Fruit fly (Drosophila melanogaster) whole organism, embryonic: ENCODE measurements around the gene CG44000.

ENCODE experiments used
- Antp ChIP-seq: fragments of 200-800 bp; sonication (Bioruptor generic); optimal IDR thresholded peaks from 3 replicates; lab custom pipeline; 2016; ENCODE audit warnings: missing biosample characterization, missing genetic modification characterization
- CG11247 ChIP-seq: fragments of 200-800 bp; sonication (Bioruptor generic); IDR thresholded peaks from 2 replicates; pipeline ENCODE4 v1.3.6; 2022; ENCODE audit warnings: missing biosample characterization, missing genetic modification characterization
- CG11504 ChIP-seq: fragments of 200-800 bp; sonication (Bioruptor generic); optimal IDR thresholded peaks from 3 replicates; lab custom pipeline; 2019; ENCODE audit warnings: missing biosample characterization, mild to moderate bottlenecking, missing genetic modification characterization, moderate library complexity
- CG15011 ChIP-seq: fragments of 200-800 bp; sonication (Bioruptor generic); optimal IDR thresholded peaks from 3 replicates; lab custom pipeline; 2018; ENCODE audit warnings: missing biosample characterization, mild to moderate bottlenecking, missing genetic modification characterization
- CG16813 ChIP-seq: fragments of 200-800 bp; sonication (Bioruptor generic); IDR thresholded peaks from 3 replicates; pipeline ENCODE4 v1.3.6; 2022; ENCODE audit warnings: missing biosample characterization, missing genetic modification characterization; ENCODE audit not compliant: partially characterized antibody
- CG18262 ChIP-seq: fragments of 200-800 bp; optimal IDR thresholded peaks from 3 replicates; lab custom pipeline; 2019; ENCODE audit warnings: missing biosample characterization, mild to moderate bottlenecking, missing genetic modification characterization, moderate library complexity
- CG2678 ChIP-seq: fragments of 200-800 bp; sonication (Bioruptor generic); optimal IDR thresholded peaks from 3 replicates; lab custom pipeline; 2019; ENCODE audit warnings: missing biosample characterization, mild to moderate bottlenecking, missing genetic modification characterization, moderate library complexity
- CG4404 ChIP-seq: fragments of 200-800 bp; sonication (Bioruptor generic); IDR thresholded peaks from 2 replicates; pipeline ENCODE4 v1.3.6; 2022; ENCODE audit warnings: missing biosample characterization, missing genetic modification characterization
- CG4424 ChIP-seq: fragments of 200-800 bp; sonication (Bioruptor generic); optimal IDR thresholded peaks from 3 replicates; lab custom pipeline; 2016; ENCODE audit warnings: missing biosample characterization, missing genetic modification characterization
- CG4617 ChIP-seq: fragments of 200-800 bp; sonication (Bioruptor generic); optimal IDR thresholded peaks from 3 replicates; lab custom pipeline; 2016; ENCODE audit warnings: missing biosample characterization, missing genetic modification characterization, borderline replicate concordance
- CG6254 ChIP-seq: fragments of 200-800 bp; sonication (Bioruptor generic); optimal IDR thresholded peaks from 3 replicates; lab custom pipeline; 2017; ENCODE audit warnings: mild to moderate bottlenecking, missing biosample characterization, missing genetic modification reagents, missing genetic modification characterization
- CG7372 ChIP-seq: fragments of 200-800 bp; sonication (Bioruptor generic); IDR thresholded peaks from 2 replicates; pipeline ENCODE4 v1.3.6; 2022; ENCODE audit warnings: missing biosample characterization, missing genetic modification characterization
- CG8359 ChIP-seq: fragments of 200-800 bp; sonication (Bioruptor generic); optimal IDR thresholded peaks from 2 replicates; lab custom pipeline; 2017; ENCODE audit warnings: missing biosample characterization, mild to moderate bottlenecking, missing genetic modification characterization, borderline replicate concordance
- CG8388 ChIP-seq: fragments of 200-800 bp; sonication (Bioruptor generic); optimal IDR thresholded peaks from 2 replicates; lab custom pipeline; 2019; ENCODE audit warnings: missing biosample characterization, mild to moderate bottlenecking, missing genetic modification characterization, moderate library complexity
- CG8924 ChIP-seq: fragments of 200-800 bp; optimal IDR thresholded peaks from 3 replicates; lab custom pipeline; 2019; ENCODE audit warnings: missing biosample characterization, mild to moderate bottlenecking, missing genetic modification characterization, moderate library complexity
- CG9727 ChIP-seq: fragments of 200-800 bp; sonication (Bioruptor generic); optimal IDR thresholded peaks from 3 replicates; lab custom pipeline; 2017; ENCODE audit warnings: missing biosample characterization, mild to moderate bottlenecking, missing genetic modification characterization
- Dek ChIP-seq: fragments of 200-800 bp; sonication (Bioruptor generic); optimal IDR thresholded peaks from 3 replicates; lab custom pipeline; 2019; ENCODE audit warnings: missing biosample characterization, mild to moderate bottlenecking, missing genetic modification characterization, moderate library complexity
- Hr3 ChIP-seq: fragments of 200-800 bp; sonication (Bioruptor generic); optimal IDR thresholded peaks from 3 replicates; lab custom pipeline; 2016; ENCODE audit warnings: missing biosample characterization, missing genetic modification characterization
- NK7.1 ChIP-seq: fragments of 200-800 bp; sonication (Bioruptor generic); optimal IDR thresholded peaks from 3 replicates; lab custom pipeline; 2016; ENCODE audit warnings: missing biosample characterization, missing genetic modification characterization
- Rfx ChIP-seq: fragments of 200-800 bp; sonication (Bioruptor generic); IDR thresholded peaks from 2 replicates; pipeline ENCODE4 v1.3.6; 2022; ENCODE audit warnings: missing biosample characterization, missing genetic modification characterization
- Six4 ChIP-seq: fragments of 200-800 bp; sonication (Bioruptor generic); optimal IDR thresholded peaks from 2 replicates; lab custom pipeline; 2016; ENCODE audit warnings: missing biosample characterization, missing genetic modification characterization
- bsh ChIP-seq, 2 experiments: fragments of 200-800 bp; sonication (Bioruptor generic); optimal IDR thresholded peaks; 2 replicates each; lab custom pipeline; 2017 to 2018; ENCODE audit warnings: mild to moderate bottlenecking in 2 of 2, missing biosample characterization in 2 of 2, missing genetic modification characterization in 2 of 2, moderate library complexity in 1 of 2
- chif ChIP-seq, 2 experiments: fragments of 200-800 bp; sonication (Bioruptor generic); optimal IDR thresholded peaks; 3 replicates each; lab custom pipeline; 2016; ENCODE audit warnings: missing biosample characterization in 2 of 2, missing genetic modification characterization in 2 of 2
- corto ChIP-seq: fragments of 200-800 bp; sonication (Bioruptor generic); optimal IDR thresholded peaks from 2 replicates; lab custom pipeline; 2016; ENCODE audit warnings: missing biosample characterization, mild to moderate bottlenecking, missing genetic modification characterization, moderate library complexity
- da ChIP-seq: fragments of 200-800 bp; sonication (Bioruptor generic); optimal IDR thresholded peaks from 2 replicates; lab custom pipeline; 2016; ENCODE audit warnings: missing biosample characterization, missing genetic modification characterization
- dan ChIP-seq: fragments of 200-800 bp; sonication (Bioruptor generic); IDR thresholded peaks from 2 replicates; pipeline ENCODE4 v1.3.6; 2022; ENCODE audit warnings: missing biosample characterization, missing genetic modification characterization
- dati ChIP-seq: fragments of 200-800 bp; sonication (Bioruptor generic); IDR thresholded peaks from 2 replicates; pipeline ENCODE4 v1.3.6; 2022; ENCODE audit warnings: missing biosample characterization, missing genetic modification characterization
- dimm ChIP-seq: fragments of 200-800 bp; sonication (Bioruptor generic); IDR thresholded peaks from 2 replicates; pipeline ENCODE4 v1.3.6; 2022; ENCODE audit warnings: missing biosample characterization, missing genetic modification characterization
- dpn ChIP-seq, 2 experiments: fragments of 200-800 bp; sonication (Bioruptor generic); optimal IDR thresholded peaks; 3 replicates each; lab custom pipeline; 2016; ENCODE audit warnings: missing biosample characterization in 2 of 2, missing genetic modification characterization in 2 of 2
- emc ChIP-seq: fragments of 200-800 bp; sonication (Bioruptor generic); optimal IDR thresholded peaks from 2 replicates; lab custom pipeline; 2016; ENCODE audit warnings: missing biosample characterization, missing genetic modification characterization
- en ChIP-seq: fragments of 200-800 bp; sonication (Bioruptor generic); optimal IDR thresholded peaks from 2 replicates; lab custom pipeline; 2016; ENCODE audit warnings: missing biosample characterization, missing genetic modification characterization
- fd64A ChIP-seq: fragments of 200-800 bp; sonication (Bioruptor generic); optimal IDR thresholded peaks from 3 replicates; lab custom pipeline; 2018; ENCODE audit warnings: missing biosample characterization, mild to moderate bottlenecking, missing genetic modification characterization
- hb ChIP-seq: fragments of 200-800 bp; sonication (Bioruptor generic); IDR thresholded peaks from 3 replicates; pipeline ENCODE4 v1.3.6; 2022; ENCODE audit warnings: missing biosample characterization, missing genetic modification characterization; ENCODE audit not compliant: partially characterized antibody
- hth ChIP-seq: fragments of >200 bp; optimal IDR thresholded peaks from 2 replicates; lab custom pipeline; 2017; ENCODE audit warnings: inconsistent platforms
- ind ChIP-seq: fragments of 200-800 bp; sonication (Bioruptor generic); optimal IDR thresholded peaks from 3 replicates; lab custom pipeline; 2016; ENCODE audit warnings: missing biosample characterization, missing genetic modification characterization
- jing ChIP-seq: fragments of 200-800 bp; sonication (Bioruptor generic); optimal IDR thresholded peaks from 2 replicates; lab custom pipeline; 2018; ENCODE audit warnings: missing biosample characterization, mild to moderate bottlenecking, missing genetic modification characterization
- kah ChIP-seq: fragments of 200-800 bp; sonication (Bioruptor generic); optimal IDR thresholded peaks from 2 replicates; lab custom pipeline; 2018; ENCODE audit warnings: missing biosample characterization, mild to moderate bottlenecking, missing genetic modification characterization
- lilli ChIP-seq: fragments of 200-800 bp; sonication (Bioruptor generic); optimal IDR thresholded peaks from 3 replicates; lab custom pipeline; 2016; ENCODE audit warnings: missing biosample characterization, missing genetic modification characterization
- mld ChIP-seq: fragments of 200-800 bp; sonication (Bioruptor generic); IDR thresholded peaks from 3 replicates; pipeline ENCODE4 v1.3.6; 2022; ENCODE audit warnings: missing biosample characterization, missing genetic modification characterization; ENCODE audit not compliant: partially characterized antibody
- nerfin-1 ChIP-seq: fragments of 200-800 bp; sonication (Bioruptor generic); optimal IDR thresholded peaks from 3 replicates; lab custom pipeline; 2019; ENCODE audit warnings: missing biosample characterization, mild to moderate bottlenecking, missing genetic modification characterization, moderate library complexity
- odd ChIP-seq: fragments of 200-800 bp; sonication (Bioruptor generic); optimal IDR thresholded peaks from 2 replicates; lab custom pipeline; 2017; ENCODE audit warnings: missing biosample characterization, mild to moderate bottlenecking, missing genetic modification characterization
- org-1 ChIP-seq: fragments of 200-800 bp; sonication (Bioruptor generic); optimal IDR thresholded peaks from 2 replicates; lab custom pipeline; 2017; ENCODE audit warnings: missing biosample characterization, missing genetic modification characterization
- pb ChIP-seq: fragments of 200-800 bp; sonication (Bioruptor generic); optimal IDR thresholded peaks from 3 replicates; lab custom pipeline; 2016; ENCODE audit warnings: missing biosample characterization, missing genetic modification characterization
- sr ChIP-seq: fragments of 200-800 bp; sonication (Bioruptor generic); IDR thresholded peaks from 3 replicates; pipeline ENCODE4 v1.3.6; 2022; ENCODE audit warnings: missing biosample characterization, missing genetic modification characterization
- tna ChIP-seq: fragments of 200-800 bp; sonication (Bioruptor generic); IDR thresholded peaks from 2 replicates; pipeline ENCODE4 v1.3.6; 2022; ENCODE audit warnings: missing biosample characterization, missing genetic modification characterization; ENCODE audit not compliant: partially characterized antibody
- wor ChIP-seq: fragments of 200-800 bp; sonication (Bioruptor generic); IDR thresholded peaks from 2 replicates; pipeline ENCODE4 v1.3.6; 2022; ENCODE audit warnings: missing biosample characterization, missing genetic modification characterization
- z ChIP-seq: fragments of 200-800 bp; sonication (Bioruptor generic); IDR thresholded peaks from 3 replicates; pipeline ENCODE4 v1.3.6; 2022; ENCODE audit warnings: missing biosample characterization, missing genetic modification characterization
- zf30C ChIP-seq: fragments of 200-800 bp; sonication (Bioruptor generic); optimal IDR thresholded peaks from 3 replicates; lab custom pipeline; 2018; ENCODE audit warnings: missing biosample characterization, mild to moderate bottlenecking, missing genetic modification characterization

The CG44000 gene

DNA sequence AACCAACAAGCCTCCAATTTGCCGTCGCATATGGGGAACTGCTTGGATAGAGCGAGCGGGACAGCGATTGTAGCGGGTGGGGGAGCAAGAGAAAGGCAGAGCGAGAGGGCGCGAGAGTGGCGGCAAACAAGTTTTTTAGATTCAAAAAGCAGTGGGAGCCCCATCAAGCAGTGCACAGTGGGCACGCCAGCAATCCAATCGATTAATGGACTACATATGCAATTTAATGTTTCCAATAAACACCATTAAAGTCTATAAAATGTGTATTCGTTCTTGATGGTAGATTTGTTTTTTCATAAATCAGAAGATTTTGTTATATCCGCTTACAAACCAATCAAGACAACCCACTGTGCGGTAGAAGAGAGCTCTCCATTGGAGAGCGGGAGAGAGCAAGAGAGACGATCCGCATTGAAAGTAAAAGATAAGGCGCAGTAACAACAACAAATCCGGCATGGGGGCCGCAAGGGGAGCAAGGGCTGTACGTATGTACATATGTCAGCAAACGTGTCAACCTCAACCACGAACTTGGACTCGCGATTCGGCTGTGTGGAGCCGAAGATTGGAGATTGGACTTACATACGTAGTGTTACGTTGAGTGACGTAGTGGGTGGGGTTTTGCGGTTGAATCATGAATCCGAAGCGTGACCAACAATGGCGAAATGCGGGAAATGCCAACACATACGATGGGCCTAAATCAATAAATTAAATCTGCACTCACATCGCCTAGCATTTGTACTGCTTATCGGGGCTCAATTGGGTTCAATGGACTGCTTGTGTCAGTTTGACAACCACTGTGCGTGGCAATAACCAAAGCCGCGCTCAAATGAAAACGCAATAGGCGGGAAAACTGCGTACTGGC lies 45.4 kb upstream of the CG44000 start (continued):
- TF ChIP-seq Dek (peak; percentile 98), CG4424 (peak; percentile 99), CG8924 (tag; lab: Kevin White, UChicago) (peak; percentile 99), nerfin-1 (tag; lab: Kevin White, UChicago) (peak; percentile 97), sr (GFP tag; lab: Robert Waterston, UW) (peak; percentile 98), wor (GFP tag; lab: Robert Waterston, UW) (peak; percentile 99), en (GFP tag; lab: Kevin White, UChicago) (peak; percentile 99), CG4404 (GFP tag; lab: Robert Waterston, UW) (peak; percentile 98), Hr3 (peak; percentile 99), hb (GFP tag; lab: Robert Waterston, UW) (peak; percentile 81; the same call in 1 of the 3 replicates), chif (GFP tag; optimal IDR thresholded peaks at IDR 0.05; lab: Kevin White, UChicago) (peak; percentile 99), z (GFP tag; lab: Robert Waterston, UW) (peak; percentile 84), hth (no peak), CG8388 (peak; percentile 98), dpn (GFP tag; optimal IDR thresholded peaks at IDR 0.05; lab: Kevin White, UChicago) (peak; percentile 99), CG8359 (GFP tag; lab: Kevin White, UChicago) (peak; percentile 95), CG4617 (GFP tag; lab: Kevin White, UChicago) (peak; percentile 99), zf30C (GFP tag; lab: Kevin White, UChicago) (no peak), CG15011 (GFP tag; lab: Kevin White, UChicago) (peak; percentile 98), mld (0 out of 3 replicates have a peak, but pooled peaks have one; percentile 25), CG18262 (tag; lab: Kevin White, UChicago) (peak; percentile 99), CG11247 (GFP tag; lab: Robert Waterston, UW) (peak; percentile 99), CG16813 (GFP tag; lab: Robert Waterston, UW) (peak; percentile 65), bsh (GFP tag; optimal IDR thresholded peaks at IDR 0.05; lab: Kevin White, UChicago) (peak; percentile 98 to 99), emc (GFP tag; lab: Kevin White, UChicago) (peak; percentile 97), jing (GFP tag; lab: Kevin White, UChicago) (peak; percentile 99), odd (GFP tag; lab: Kevin White, UChicago) (peak; percentile 97), dimm (GFP tag; lab: Robert Waterston, UW) (peak; percentile 98), ind (GFP tag; lab: Kevin White, UChicago) (peak; percentile 99), CG2678 (tag; lab: Kevin White, UChicago) (peak; percentile 99), Six4 (GFP tag; lab: Kevin White, UChicago) (peak; percentile 99), lilli (GFP tag; lab: Kevin White, UChicago) (peak; percentile 99), CG6254 (peak; percentile 97), pb (GFP tag; lab: Kevin White, UChicago) (peak; percentile 99), corto (GFP tag; lab: Kevin White, UChicago) (peak; percentile 95), Rfx (GFP tag; lab: Robert Waterston, UW) (peak; percentile 100), da (GFP tag; lab: Kevin White, UChicago) (peak; percentile 99), fd64A (GFP tag; lab: Kevin White, UChicago) (peak; percentile 98), CG7372 (peak; percentile 99), org-1 (GFP tag; lab: Kevin White, UChicago) (peak; percentile 98), CG9727 (GFP tag; lab: Kevin White, UChicago) (peak; percentile 98), tna (GFP tag; lab: Robert Waterston, UW) (peak; percentile 55), NK7.1 (GFP tag; lab: Kevin White, UChicago) (peak; percentile 98), Antp (peak; percentile 99), dan (GFP tag; lab: Robert Waterston, UW) (peak; percentile 97), CG11504 (tag; lab: Kevin White, UChicago) (peak; percentile 98), dati (GFP tag; lab: Robert Waterston, UW) (peak; percentile 99), kah (peak; percentile 97)
